Fruit fly (Drosophila melanogaster) whole organism, wandering third instar larva: Measurements from ENCODE around the gene CG13893.

Experiments used
- Abd-B ChIP-seq: fragments of >200 bp; optimal IDR thresholded peaks from 2 replicates; lab custom pipeline; 2017; ENCODE audit warnings: missing biosample characterization, missing genetic modification characterization
- CG32264 ChIP-seq: fragments of 200-800 bp; sonication (Bioruptor generic); optimal IDR thresholded peaks from 2 replicates; lab custom pipeline; 2016; ENCODE audit warnings: missing biosample characterization, missing genetic modification characterization
- CG9705 ChIP-seq: fragments of 200-800 bp; sonication (Bioruptor generic); optimal IDR thresholded peaks from 2 replicates; lab custom pipeline; 2018; ENCODE audit warnings: missing biosample characterization, mild to moderate bottlenecking, missing genetic modification characterization
- CrebA ChIP-seq: fragments of 200-800 bp; sonication (Bioruptor generic); optimal IDR thresholded peaks from 2 replicates; lab custom pipeline; 2016; ENCODE audit warnings: missing biosample characterization, mild to moderate bottlenecking, missing genetic modification characterization, borderline replicate concordance
- Dfd ChIP-seq: fragments of >200 bp; optimal IDR thresholded peaks from 2 replicates; lab custom pipeline; 2017; ENCODE audit warnings: missing biosample characterization, missing genetic modification characterization
- Dif ChIP-seq: fragments of 200-275, 200-300 bp; sonication (Bioruptor generic); optimal IDR thresholded peaks from 2 replicates; lab custom pipeline; 2018; ENCODE audit warnings: missing biosample characterization, missing genetic modification characterization; ENCODE audit not compliant: partially characterized antibody
- GATAd ChIP-seq: sonication (Bioruptor generic); optimal IDR thresholded peaks from 2 replicates; lab custom pipeline; 2016; ENCODE audit warnings: missing biosample characterization, missing genetic modification characterization
- HLH106 ChIP-seq: fragments of 200-800 bp; optimal IDR thresholded peaks from 3 replicates; lab custom pipeline; 2019; ENCODE audit warnings: missing biosample characterization, mild to moderate bottlenecking, missing genetic modification characterization, moderate library complexity
- Hnf4 ChIP-seq: fragments of 200-800 bp; sonication (Bioruptor generic); optimal IDR thresholded peaks from 2 replicates; lab custom pipeline; 2016; ENCODE audit warnings: missing biosample characterization, mild to moderate bottlenecking, missing genetic modification characterization
- Hr78 ChIP-seq: fragments of >200 bp; optimal IDR thresholded peaks from 2 replicates; lab custom pipeline; 2017; ENCODE audit warnings: missing biosample characterization, missing genetic modification characterization
- Hr83 ChIP-seq: fragments of 200-300 bp; sonication (Bioruptor generic); optimal IDR thresholded peaks from 2 replicates; lab custom pipeline; 2016; ENCODE audit warnings: missing biosample characterization, mild to moderate bottlenecking, missing genetic modification characterization, moderate library complexity; ENCODE audit not compliant: poor library complexity, severe bottlenecking
- Jra ChIP-seq: sonication (Bioruptor generic); optimal IDR thresholded peaks from 2 replicates; lab custom pipeline; 2016; ENCODE audit warnings: missing biosample characterization, missing genetic modification characterization
- Mio ChIP-seq: sonication (Bioruptor generic); optimal IDR thresholded peaks from 2 replicates; lab custom pipeline; 2016; ENCODE audit warnings: missing biosample characterization, missing genetic modification characterization
- Myc ChIP-seq: fragments of >200 bp; optimal IDR thresholded peaks from 2 replicates; lab custom pipeline; 2017
- N ChIP-seq: fragments of >200 bp; optimal IDR thresholded peaks from 2 replicates; lab custom pipeline; 2018; ENCODE audit warnings: missing biosample characterization, missing external identifiers, missing genetic modification characterization
- OdsH ChIP-seq: fragments of 200-800 bp; sonication (Bioruptor generic); optimal IDR thresholded peaks from 2 replicates; lab custom pipeline; 2016; ENCODE audit warnings: missing biosample characterization, mild to moderate bottlenecking, missing genetic modification characterization
- Rel ChIP-seq, 2 experiments: fragments of 200-800 bp; sonication (Bioruptor generic) in 1 of 2; optimal IDR thresholded peaks; 2 replicates in 1 of 2; 3 replicates in 1 of 2; lab custom pipeline; 2016 to 2019; ENCODE audit warnings: mild to moderate bottlenecking in 2 of 2, missing biosample characterization in 2 of 2, missing genetic modification characterization in 2 of 2, moderate library complexity in 1 of 2
- Sp1 ChIP-seq: fragments of 200-800 bp; sonication (Bioruptor generic); optimal IDR thresholded peaks from 3 replicates; lab custom pipeline; 2019; ENCODE audit warnings: missing biosample characterization, mild to moderate bottlenecking, missing genetic modification characterization, moderate library complexity
- Vsx2 ChIP-seq: fragments of 200-300, 225-300 bp; sonication (Bioruptor generic); optimal IDR thresholded peaks from 2 replicates; lab custom pipeline; 2018; ENCODE audit warnings: missing biosample characterization, missing genetic modification characterization; ENCODE audit not compliant: partially characterized antibody
- br ChIP-seq: fragments of 200-800 bp; sonication (Bioruptor generic); optimal IDR thresholded peaks from 2 replicates; lab custom pipeline; 2016; ENCODE audit warnings: missing biosample characterization, missing genetic modification characterization
- brk ChIP-seq: fragments of 200-800 bp; sonication (Bioruptor generic); optimal IDR thresholded peaks from 2 replicates; lab custom pipeline; 2016; ENCODE audit warnings: missing biosample characterization, mild to moderate bottlenecking, missing genetic modification characterization
- dl ChIP-seq, 2 experiments: fragments of 175-275, 200-275 bp in 1 of 2; fragments of 200-275 bp in 1 of 2; sonication (Bioruptor generic); optimal IDR thresholded peaks; lab custom pipeline; 2018; ENCODE audit warnings: mild to moderate bottlenecking in 2 of 2, missing biosample characterization in 2 of 2, missing genetic modification characterization in 2 of 2, moderate library complexity in 2 of 2; ENCODE audit not compliant: partially characterized antibody in 2 of 2, insufficient read depth in 1 of 2
- dmrt93B ChIP-seq: fragments of 200-800 bp; sonication (Bioruptor generic); optimal IDR thresholded peaks from 2 replicates; lab custom pipeline; 2018; ENCODE audit warnings: missing biosample characterization, mild to moderate bottlenecking, missing genetic modification characterization
- dsf ChIP-seq: sonication (Bioruptor generic); optimal IDR thresholded peaks from 2 replicates; lab custom pipeline; 2016; ENCODE audit warnings: missing biosample characterization, missing genetic modification characterization, borderline replicate concordance
- ey ChIP-seq: fragments of 200-800 bp; sonication (Bioruptor generic); optimal IDR thresholded peaks from 2 replicates; lab custom pipeline; 2016; ENCODE audit warnings: missing biosample characterization, missing genetic modification characterization
- foxo ChIP-seq, 2 experiments: fragments of 200-800 bp; sonication (Bioruptor generic); optimal IDR thresholded peaks; 2 replicates in 1 of 2; 3 replicates in 1 of 2; lab custom pipeline; 2016 to 2017; ENCODE audit warnings: missing biosample characterization in 2 of 2, missing genetic modification characterization in 2 of 2
- fru ChIP-seq: fragments of 200-800 bp; sonication (Bioruptor generic); optimal IDR thresholded peaks from 3 replicates; lab custom pipeline; 2016; ENCODE audit warnings: missing biosample characterization, mild to moderate bottlenecking, missing genetic modification characterization
- h ChIP-seq: fragments of 200-800 bp; sonication (Bioruptor generic); optimal IDR thresholded peaks from 3 replicates; lab custom pipeline; 2016; ENCODE audit warnings: missing biosample characterization, mild to moderate bottlenecking, missing genetic modification characterization
- jim ChIP-seq: fragments of 175-275, 200-325 bp; sonication (Bioruptor generic); optimal IDR thresholded peaks from 2 replicates; lab custom pipeline; 2016; ENCODE audit warnings: missing biosample characterization, mild to moderate bottlenecking, missing genetic modification characterization
- lola ChIP-seq: fragments of >200 bp; optimal IDR thresholded peaks from 2 replicates; lab custom pipeline; 2017; ENCODE audit warnings: missing biosample characterization, missing genetic modification characterization
- pan ChIP-seq: fragments of >200 bp; optimal IDR thresholded peaks from 2 replicates; lab custom pipeline; 2017
- psq ChIP-seq: fragments of 200-800 bp; sonication (Bioruptor generic); optimal IDR thresholded peaks from 3 replicates; lab custom pipeline; 2017; ENCODE audit warnings: missing biosample characterization, mild to moderate bottlenecking, missing genetic modification characterization, moderate library complexity
- rgr ChIP-seq: fragments of 200-800 bp; sonication (Bioruptor generic); optimal IDR thresholded peaks from 3 replicates; lab custom pipeline; 2016; ENCODE audit warnings: missing biosample characterization, mild to moderate bottlenecking, missing genetic modification characterization
- sage ChIP-seq: fragments of 200-800 bp; sonication (Bioruptor generic); optimal IDR thresholded peaks from 2 replicates; lab custom pipeline; 2016; ENCODE audit warnings: missing biosample characterization, mild to moderate bottlenecking, missing genetic modification characterization
- sv ChIP-seq: fragments of 200-800 bp; sonication (Bioruptor generic); optimal IDR thresholded peaks from 3 replicates; lab custom pipeline; 2016; ENCODE audit warnings: missing biosample characterization, missing genetic modification characterization
- tai ChIP-seq: sonication (Bioruptor generic); optimal IDR thresholded peaks from 2 replicates; lab custom pipeline; 2016; ENCODE audit warnings: missing biosample characterization, missing genetic modification characterization
- usp ChIP-seq: fragments of >200 bp; optimal IDR thresholded peaks from 2 replicates; lab custom pipeline; 2017; ENCODE audit warnings: missing biosample characterization, missing genetic modification characterization
- woc ChIP-seq: sonication (Bioruptor generic); optimal IDR thresholded peaks from 2 replicates; lab custom pipeline; 2016; ENCODE audit warnings: missing biosample characterization, mild to moderate bottlenecking, missing genetic modification characterization

Gene CG13893

dm6 chr3L:552950-553349, 50.9 kb downstream of the CG13893 start:
- TF ChIP-seq Mio (GFP tag; lab: Kevin White, UChicago) (peak; percentile 53), OdsH (GFP tag; lab: Kevin White, UChicago) (peak; percentile 89), N (GFP tag; lab: Kevin White, UChicago) (no peak), dl (GFP tag; optimal IDR thresholded peaks at IDR 0.05; lab: Kevin White, UChicago; ENCODE audit: insufficient read depth in 1 of 2, partially characterized antibody in 2 of 2) (no peak), pan (lab: Kevin White, UChicago) (no peak), fru (peak; percentile 92), GATAd (GFP tag; lab: Kevin White, UChicago) (peak; percentile 50), Jra (GFP tag; lab: Kevin White, UChicago) (peak; percentile 85), HLH106 (tag; lab: Kevin White, UChicago) (peak; percentile 90), CrebA (peak; percentile 71), CG32264 (peak; percentile 85), woc (GFP tag; lab: Kevin White, UChicago) (peak; percentile 85), usp (GFP tag; lab: Kevin White, UChicago) (no peak), dsf (no peak), Hr83 (peak; percentile 66), rgr (GFP tag; lab: Kevin White, UChicago) (peak; percentile 94), psq (GFP tag; lab: Kevin White, UChicago) (peak; percentile 84), Dif (GFP tag; lab: Kevin White, UChicago) (no peak), ey (peak; percentile 93), Rel (GFP tag; optimal IDR thresholded peaks at IDR 0.05; lab: Kevin White, UChicago) (peak; percentile 44), Rel (tag; optimal IDR thresholded peaks at IDR 0.05; lab: Kevin White, UChicago) (peak; percentile 71), sv (GFP tag; lab: Kevin White, UChicago) (peak; percentile 49), brk (GFP tag; lab: Kevin White, UChicago) (peak; percentile 66), Dfd (GFP tag; lab: Kevin White, UChicago) (no peak), br (GFP tag; lab: Kevin White, UChicago) (peak; percentile 94), Hnf4 (GFP tag; lab: Kevin White, UChicago) (peak; percentile 93), dmrt93B (GFP tag; lab: Kevin White, UChicago) (peak; percentile 80), sage (GFP tag; lab: Kevin White, UChicago) (peak; percentile 83), Hr78 (GFP tag; lab: Kevin White, UChicago) (no peak), Abd-B (GFP tag; lab: Kevin White, UChicago) (no peak), lola (GFP tag; lab: Kevin White, UChicago) (no peak), h (GFP tag; lab: Kevin White, UChicago) (peak; percentile 95), CG9705 (GFP tag; lab: Kevin White, UChicago) (peak; percentile 66), tai (GFP tag; lab: Kevin White, UChicago) (peak; percentile 87), Vsx2 (no peak), jim (GFP tag; lab: Kevin White, UChicago) (peak; percentile 51), foxo (GFP tag; optimal IDR thresholded peaks at IDR 0.05; lab: Kevin White, UChicago) (peak; percentile 77 to 93), Sp1 (peak; percentile 91), Myc (lab: Kevin White, UChicago) (no peak)

DNA sequence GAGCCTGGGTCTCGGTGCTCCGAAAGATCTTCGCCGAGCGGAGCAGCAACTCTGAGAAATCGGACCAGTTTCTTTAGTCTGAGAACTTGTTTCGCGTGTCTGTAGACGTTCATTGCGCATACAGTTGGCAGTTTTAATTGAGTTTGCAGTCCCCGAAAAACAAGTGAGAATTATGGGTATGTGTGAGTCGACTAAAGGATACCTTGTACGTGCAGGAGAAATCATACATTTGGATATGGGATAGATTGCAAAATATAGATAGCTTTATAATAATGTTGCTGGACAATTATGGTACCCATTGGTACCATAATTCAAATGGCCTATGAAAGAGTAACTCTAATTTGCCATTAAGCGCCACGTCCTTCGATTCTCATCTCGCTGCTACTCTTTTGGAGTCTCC, 51.4 kb downstream of the CG13893 start:
- TF ChIP-seq Rel (GFP tag; optimal IDR thresholded peaks at IDR 0.05; lab: Kevin White, UChicago) = no peak
- peak; percentile 32 for TF ChIP-seq Rel (tag; optimal IDR thresholded peaks at IDR 0.05; lab: Kevin White, UChicago)
- no peak for TF ChIP-seq Myc (lab: Kevin White, UChicago)
- no peak for TF ChIP-seq Dif (GFP tag; lab: Kevin White, UChicago)
- TF ChIP-seq woc (GFP tag; lab: Kevin White, UChicago) = peak; percentile 75

- TF ChIP-seq fru (no peak), sage (GFP tag; lab: Kevin White, UChicago) (no peak), Hr78 (GFP tag; lab: Kevin White, UChicago) (no peak), Vsx2 (no peak), dl (GFP tag; optimal IDR thresholded peaks at IDR 0.05; lab: Kevin White, UChicago; ENCODE audit: insufficient read depth in 1 of 2, partially characterized antibody in 2 of 2) (no peak), foxo (GFP tag; optimal IDR thresholded peaks at IDR 0.05; lab: Kevin White, UChicago) (no peak), OdsH (GFP tag; lab: Kevin White, UChicago) (no peak), CG9705 (GFP tag; lab: Kevin White, UChicago) (no peak), CG32264 (no peak), usp (GFP tag; lab: Kevin White, UChicago) (no peak)
These were observed 52.0 kb downstream of the CG13893 start for dm6 chr3L:551844-552243.
